Fruit fly (Drosophila melanogaster) whole organism, prepupa: ENCODE results near the gene CG14439.
A peak's percentile ranks its signal among the peaks of the same experiment; 100 is the strongest.

Source experiments
- Blimp-1 ChIP-seq: fragments of 200-800 bp; sonication (Bioruptor generic); optimal IDR thresholded peaks from 3 replicates; lab custom pipeline; 2017; ENCODE audit warnings: missing biosample characterization, missing genetic modification characterization, mild to moderate bottlenecking, moderate library complexity, missing genetic modification reagents
- CG10631 ChIP-seq: fragments of 200-800 bp; sonication (Bioruptor generic); optimal IDR thresholded peaks from 2 replicates; lab custom pipeline; 2016; ENCODE audit warnings: missing biosample characterization, missing genetic modification characterization
- CG10669 ChIP-seq: fragments of 200-800 bp; sonication (Bioruptor generic); optimal IDR thresholded peaks from 3 replicates; lab custom pipeline; 2018; ENCODE audit warnings: missing biosample characterization, mild to moderate bottlenecking, missing genetic modification characterization, moderate library complexity
- CG11762 ChIP-seq: fragments of 200-800 bp; sonication (Bioruptor generic); optimal IDR thresholded peaks from 3 replicates; lab custom pipeline; 2016; ENCODE audit warnings: missing biosample characterization, missing genetic modification characterization; ENCODE audit not compliant: insufficient read depth
- CG11902 ChIP-seq: fragments of 200-800 bp; sonication (Bioruptor generic); optimal IDR thresholded peaks from 3 replicates; lab custom pipeline; 2016; ENCODE audit warnings: missing biosample characterization, missing genetic modification characterization
- CG15336 ChIP-seq: fragments of 200-800 bp; sonication (Bioruptor generic); IDR thresholded peaks from 2 replicates; pipeline ENCODE4 v1.3.6; 2022; ENCODE audit warnings: missing biosample characterization, missing genetic modification characterization
- CG1621 ChIP-seq: fragments of 200-800 bp; sonication (Bioruptor generic); optimal IDR thresholded peaks from 3 replicates; lab custom pipeline; 2018; ENCODE audit warnings: missing biosample characterization, mild to moderate bottlenecking, missing genetic modification characterization
- CG16779 ChIP-seq: fragments of 200-800 bp; sonication (Bioruptor generic); optimal IDR thresholded peaks from 3 replicates; lab custom pipeline; 2017; ENCODE audit warnings: missing biosample characterization, mild to moderate bottlenecking, missing genetic modification characterization
- CG3032 ChIP-seq: fragments of 200-800 bp; optimal IDR thresholded peaks from 2 replicates; lab custom pipeline; 2019; ENCODE audit warnings: missing biosample characterization, mild to moderate bottlenecking, missing genetic modification characterization, moderate library complexity
- CG31627 ChIP-seq: fragments of 200-800 bp; sonication (Bioruptor generic); optimal IDR thresholded peaks from 3 replicates; lab custom pipeline; 2016; ENCODE audit warnings: missing biosample characterization, missing genetic modification characterization
- CG32006 ChIP-seq: fragments of 200-800 bp; sonication (Bioruptor generic); optimal IDR thresholded peaks from 3 replicates; lab custom pipeline; 2017; ENCODE audit warnings: missing biosample characterization, mild to moderate bottlenecking, missing genetic modification characterization
- CG34406 ChIP-seq: fragments of 200-800 bp; sonication (Bioruptor generic); optimal IDR thresholded peaks from 3 replicates; lab custom pipeline; 2016; ENCODE audit warnings: missing biosample characterization, missing genetic modification characterization
- CG3919 ChIP-seq: fragments of 200-800 bp; sonication (Bioruptor generic); optimal IDR thresholded peaks from 3 replicates; lab custom pipeline; 2016; ENCODE audit warnings: missing biosample characterization, missing genetic modification characterization
- CG6276 ChIP-seq: fragments of 200-800 bp; sonication (Bioruptor generic); optimal IDR thresholded peaks from 2 replicates; lab custom pipeline; 2017; ENCODE audit warnings: missing biosample characterization, mild to moderate bottlenecking, missing genetic modification characterization
- CG6792 ChIP-seq: fragments of 200-800 bp; sonication (Bioruptor generic); optimal IDR thresholded peaks from 3 replicates; lab custom pipeline; 2016; ENCODE audit warnings: missing biosample characterization, missing genetic modification characterization
- CG6808 ChIP-seq: fragments of 200-800 bp; sonication (Bioruptor generic); optimal IDR thresholded peaks from 3 replicates; lab custom pipeline; 2017; ENCODE audit warnings: missing biosample characterization, missing genetic modification characterization, mild to moderate bottlenecking, moderate library complexity, missing genetic modification reagents
- CG7368 ChIP-seq: fragments of 200-800 bp; sonication (Bioruptor generic); optimal IDR thresholded peaks from 3 replicates; lab custom pipeline; 2016; ENCODE audit warnings: missing biosample characterization, missing genetic modification characterization
- CG8119 ChIP-seq: fragments of 200-800 bp; sonication (Bioruptor generic); IDR thresholded peaks from 3 replicates; pipeline ENCODE4 v1.3.6; 2022; ENCODE audit warnings: missing biosample characterization, missing genetic modification characterization
- CG8319 ChIP-seq: fragments of 200-800 bp; sonication (Bioruptor generic); optimal IDR thresholded peaks from 3 replicates; lab custom pipeline; 2016; ENCODE audit warnings: missing biosample characterization, missing genetic modification characterization
- CG8632 ChIP-seq: fragments of 200-800 bp; sonication (Bioruptor generic); optimal IDR thresholded peaks from 3 replicates; lab custom pipeline; 2016; ENCODE audit warnings: missing biosample characterization, missing genetic modification characterization
- CG9139 ChIP-seq: fragments of 200-800 bp; sonication (Bioruptor generic); optimal IDR thresholded peaks from 3 replicates; lab custom pipeline; 2017; ENCODE audit warnings: missing biosample characterization, mild to moderate bottlenecking, missing genetic modification characterization
- Eip93F ChIP-seq: fragments of 200-800 bp; sonication (Bioruptor generic); optimal IDR thresholded peaks from 2 replicates; lab custom pipeline; 2016; ENCODE audit warnings: missing biosample characterization, mild to moderate bottlenecking, missing genetic modification characterization
- Ets96B ChIP-seq: fragments of 200-800 bp; optimal IDR thresholded peaks from 2 replicates; lab custom pipeline; 2019; ENCODE audit warnings: missing biosample characterization, mild to moderate bottlenecking, missing genetic modification characterization, moderate library complexity
- Gug ChIP-seq: fragments of 200-800 bp; sonication (Bioruptor generic); IDR thresholded peaks from 2 replicates; pipeline ENCODE4 v1.3.6; 2022; ENCODE audit warnings: missing biosample characterization, missing genetic modification characterization
- Hr39 ChIP-seq: fragments of 200-800 bp; sonication (Bioruptor generic); optimal IDR thresholded peaks from 2 replicates; lab custom pipeline; 2016; ENCODE audit warnings: missing biosample characterization, missing genetic modification characterization
- Lpt ChIP-seq: fragments of 200-800 bp; sonication (Bioruptor generic); optimal IDR thresholded peaks from 3 replicates; lab custom pipeline; 2016; ENCODE audit warnings: missing biosample characterization, missing genetic modification characterization
- Met ChIP-seq: fragments of 200-800 bp; sonication (Bioruptor generic); optimal IDR thresholded peaks from 3 replicates; lab custom pipeline; 2016; ENCODE audit warnings: missing biosample characterization, missing genetic modification characterization
- OdsH ChIP-seq: fragments of 200-800 bp; sonication (Bioruptor generic); optimal IDR thresholded peaks from 3 replicates; lab custom pipeline; 2016; ENCODE audit warnings: missing biosample characterization, missing genetic modification characterization
- Sox102F ChIP-seq: fragments of 200-800 bp; sonication (Bioruptor generic); optimal IDR thresholded peaks from 2 replicates; lab custom pipeline; 2016; ENCODE audit warnings: missing biosample characterization, mild to moderate bottlenecking, missing genetic modification characterization
- Sox14 ChIP-seq: fragments of 200-800 bp; sonication (Bioruptor generic); optimal IDR thresholded peaks from 3 replicates; lab custom pipeline; 2016; ENCODE audit warnings: missing biosample characterization, missing genetic modification characterization
- Sox15 ChIP-seq: fragments of 200-800 bp; sonication (Bioruptor generic); optimal IDR thresholded peaks from 3 replicates; lab custom pipeline; 2016; ENCODE audit warnings: missing biosample characterization, missing genetic modification characterization
- acj6 ChIP-seq: fragments of 200-800 bp; sonication (Bioruptor generic); optimal IDR thresholded peaks from 3 replicates; lab custom pipeline; 2016; ENCODE audit warnings: missing biosample characterization, missing genetic modification characterization
- cyc ChIP-seq: fragments of 200-800 bp; sonication (Bioruptor generic); optimal IDR thresholded peaks from 3 replicates; lab custom pipeline; 2016; ENCODE audit warnings: missing biosample characterization, missing genetic modification characterization
- dsx ChIP-seq: fragments of 200-800 bp; optimal IDR thresholded peaks from 3 replicates; lab custom pipeline; 2019; ENCODE audit warnings: missing biosample characterization, mild to moderate bottlenecking, missing genetic modification characterization, moderate library complexity; ENCODE audit not compliant: poor library complexity, severe bottlenecking
- eg ChIP-seq: fragments of 200-800 bp; sonication (Bioruptor generic); IDR thresholded peaks from 3 replicates; pipeline ENCODE4 v1.3.6; 2022; ENCODE audit warnings: missing biosample characterization, missing genetic modification characterization
- esn ChIP-seq: fragments of 200-800 bp; sonication (Bioruptor generic); optimal IDR thresholded peaks from 2 replicates; lab custom pipeline; 2016; ENCODE audit warnings: missing biosample characterization, mild to moderate bottlenecking, missing genetic modification characterization, moderate library complexity
- fd59A ChIP-seq: fragments of 200-800 bp; sonication (Bioruptor generic); optimal IDR thresholded peaks from 2 replicates; lab custom pipeline; 2017; ENCODE audit warnings: missing biosample characterization, mild to moderate bottlenecking, missing genetic modification characterization, missing genetic modification reagents
- fd85E ChIP-seq: fragments of 200-800 bp; sonication (Bioruptor generic); optimal IDR thresholded peaks from 3 replicates; lab custom pipeline; 2016; ENCODE audit warnings: missing biosample characterization, missing genetic modification characterization
- fkh ChIP-seq: fragments of 200-800 bp; sonication (Bioruptor generic); optimal IDR thresholded peaks from 3 replicates; lab custom pipeline; 2017; ENCODE audit warnings: missing biosample characterization, mild to moderate bottlenecking, missing genetic modification characterization, moderate library complexity
- lz ChIP-seq: fragments of 200-800 bp; sonication (Bioruptor generic); optimal IDR thresholded peaks from 3 replicates; lab custom pipeline; 2016; ENCODE audit warnings: missing biosample characterization, missing genetic modification characterization
- net ChIP-seq: fragments of 200-800 bp; sonication (Bioruptor generic); optimal IDR thresholded peaks from 3 replicates; lab custom pipeline; 2016; ENCODE audit warnings: missing biosample characterization, missing genetic modification characterization
- spab ChIP-seq: fragments of 200-800 bp; sonication (Bioruptor generic); optimal IDR thresholded peaks from 2 replicates; lab custom pipeline; 2017; ENCODE audit warnings: missing biosample characterization, mild to moderate bottlenecking, missing genetic modification characterization, missing genetic modification reagents
- svp ChIP-seq: fragments of 200-800 bp; sonication (Bioruptor generic); peaks from one replicate; lab custom pipeline; 2016; ENCODE audit warnings: missing biosample characterization, missing genetic modification characterization
- topi ChIP-seq: fragments of 200-800 bp; sonication (Bioruptor generic); optimal IDR thresholded peaks from 3 replicates; lab custom pipeline; 2016; ENCODE audit warnings: missing biosample characterization, missing genetic modification characterization
- vri ChIP-seq: fragments of 200-800 bp; sonication (Bioruptor generic); optimal IDR thresholded peaks from 3 replicates; lab custom pipeline; 2016; ENCODE audit warnings: missing biosample characterization, mild to moderate bottlenecking, missing genetic modification characterization

Gene CG14439

dm6 chrX:6744088-6744487 is 3.3 kb upstream of the CG14439 start, which contains the start of gene RpL17 (continued):
- TF ChIP-seq vri (GFP tag; lab: Kevin White, UChicago) (peak; percentile 80), CG3919 (peak; percentile 70), CG8319 (GFP tag; lab: Kevin White, UChicago) (peak; percentile 50), net (GFP tag; lab: Kevin White, UChicago) (peak; percentile 74), esn (GFP tag; lab: Kevin White, UChicago) (peak; percentile 85), CG16779 (tag; lab: Kevin White, UChicago) (peak; percentile 82), fkh (GFP tag; lab: Kevin White, UChicago) (peak; percentile 46), Lpt (GFP tag; lab: Kevin White, UChicago) (no peak), CG15336 (GFP tag; lab: Robert Waterston, UW) (peak; percentile 27; the same call in 1 of the 2 replicates), Sox15 (GFP tag; lab: Kevin White, UChicago) (peak; percentile 14), Sox14 (GFP tag; lab: Kevin White, UChicago) (peak; percentile 38), CG7368 (peak; percentile 74), eg (GFP tag; lab: Robert Waterston, UW) (peak; percentile 84), Eip93F (GFP tag; lab: Kevin White, UChicago) (no peak), CG8632 (GFP tag; lab: Kevin White, UChicago) (peak; percentile 69), CG9139 (GFP tag; lab: Kevin White, UChicago) (peak; percentile 65), CG6792 (GFP tag; lab: Kevin White, UChicago) (peak; percentile 63), CG34406 (GFP tag; lab: Kevin White, UChicago) (peak; percentile 75), topi (GFP tag; lab: Kevin White, UChicago) (peak; percentile 60), spab (GFP tag; lab: Kevin White, UChicago) (no peak), cyc (GFP tag; lab: Kevin White, UChicago) (peak; percentile 73), CG1621 (tag; lab: Kevin White, UChicago) (peak; percentile 63), CG31627 (GFP tag; lab: Kevin White, UChicago) (peak; percentile 80)

DNA sequence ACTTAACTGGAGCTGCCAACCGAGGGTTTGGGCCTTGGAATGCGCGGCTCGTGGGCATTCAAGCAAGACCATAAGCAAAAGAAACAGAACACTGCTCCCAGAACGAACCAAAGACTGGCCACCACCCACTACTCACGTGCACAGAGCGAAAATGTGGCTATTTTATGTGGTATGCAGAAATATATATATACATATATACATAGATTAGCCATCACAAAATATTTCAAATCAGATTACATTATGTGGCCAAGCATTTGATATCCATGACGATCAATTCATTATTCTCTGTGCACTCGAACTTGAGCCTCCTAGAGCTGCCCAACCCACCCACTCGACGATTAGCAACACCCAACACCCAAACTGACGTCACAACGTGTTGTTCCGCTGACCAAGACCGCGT is 1.8 kb upstream of the CG14439 start:
- peak; percentile 2 for TF ChIP-seq net (GFP tag; lab: Kevin White, UChicago)
- TF ChIP-seq CG3919 = peak; percentile 55
- TF ChIP-seq svp (GFP tag; lab: Kevin White, UChicago) = peak; percentile 69
- TF ChIP-seq topi (GFP tag; lab: Kevin White, UChicago) = peak; percentile 46
- peak; percentile 71 for TF ChIP-seq eg (GFP tag; lab: Robert Waterston, UW)
- TF ChIP-seq CG8632 (GFP tag; lab: Kevin White, UChicago) = peak; percentile 9
- TF ChIP-seq CG11762 (GFP tag; lab: Kevin White, UChicago) = no peak
- peak; percentile 31 for TF ChIP-seq lz (GFP tag; lab: Kevin White, UChicago)
- peak; percentile 55 for TF ChIP-seq Ets96B
- TF ChIP-seq fd85E (GFP tag; lab: Kevin White, UChicago) = no peak
- TF ChIP-seq CG6276 (GFP tag; lab: Kevin White, UChicago) = no peak
- peak; percentile 60; the same call in 1 of the 2 replicates for TF ChIP-seq CG15336 (GFP tag; lab: Robert Waterston, UW)
- no peak for TF ChIP-seq Blimp-1 (GFP tag; lab: Kevin White, UChicago)
- TF ChIP-seq esn (GFP tag; lab: Kevin White, UChicago) = peak; percentile 44
- TF ChIP-seq CG8119 (GFP tag; lab: Robert Waterston, UW) = peak; percentile 66; the same call in 2 of the 3 replicates
- peak; percentile 57 for TF ChIP-seq CG10669 (GFP tag; lab: Kevin White, UChicago)
- no peak for TF ChIP-seq fkh (GFP tag; lab: Kevin White, UChicago)
- no peak for TF ChIP-seq Eip93F (GFP tag; lab: Kevin White, UChicago)
- TF ChIP-seq CG9139 (GFP tag; lab: Kevin White, UChicago) = no peak
- no peak for TF ChIP-seq CG34406 (GFP tag; lab: Kevin White, UChicago)
- TF ChIP-seq OdsH (GFP tag; lab: Kevin White, UChicago) = peak; percentile 39
- peak; percentile 64 for TF ChIP-seq Gug (GFP tag; lab: Robert Waterston, UW)
- TF ChIP-seq cyc (GFP tag; lab: Kevin White, UChicago) = peak; percentile 37
- TF ChIP-seq Sox14 (GFP tag; lab: Kevin White, UChicago) = peak; percentile 72
- TF ChIP-seq CG7368 = no peak
- peak; percentile 58 for TF ChIP-seq Met (GFP tag; lab: Kevin White, UChicago)
- no peak for TF ChIP-seq vri (GFP tag; lab: Kevin White, UChicago)
- TF ChIP-seq spab (GFP tag; lab: Kevin White, UChicago) = peak; percentile 31
- TF ChIP-seq Sox15 (GFP tag; lab: Kevin White, UChicago) = no peak
- peak; percentile 35 for TF ChIP-seq fd59A (GFP tag; lab: Kevin White, UChicago)
- peak; percentile 57 for TF ChIP-seq CG32006 (GFP tag; lab: Kevin White, UChicago)
- TF ChIP-seq Sox102F (GFP tag; lab: Kevin White, UChicago) = peak; percentile 17
- TF ChIP-seq CG6808 = peak; percentile 50
- no peak for TF ChIP-seq CG11902 (GFP tag; lab: Kevin White, UChicago)
- TF ChIP-seq CG3032 (tag; lab: Kevin White, UChicago) = peak; percentile 50
- peak; percentile 7 for TF ChIP-seq CG31627 (GFP tag; lab: Kevin White, UChicago)
- peak; percentile 30 for TF ChIP-seq acj6
- no peak for TF ChIP-seq dsx (GFP tag; lab: Kevin White, UChicago)
- TF ChIP-seq CG10631 (GFP tag; lab: Kevin White, UChicago) = peak; percentile 61
- TF ChIP-seq Hr39 (GFP tag; lab: Kevin White, UChicago) = peak; percentile 18
